Fruit fly (Drosophila melanogaster) whole organism, embryonic: ENCODE data around the gene cdi.

ENCODE experiments used
- CG10274 ChIP-seq: fragments of 200-800 bp; sonication (Bioruptor generic); optimal IDR thresholded peaks from 3 replicates; lab custom pipeline; 2017; ENCODE audit warnings: missing biosample characterization, mild to moderate bottlenecking, missing genetic modification characterization
- CG10321 ChIP-seq: fragments of 200-800 bp; sonication (Bioruptor generic); IDR thresholded peaks from 2 replicates; pipeline ENCODE4 v1.3.6; 2022; ENCODE audit warnings: missing biosample characterization, missing genetic modification characterization
- CG11085 ChIP-seq: fragments of 200-800 bp; sonication (Bioruptor generic); IDR thresholded peaks from 2 replicates; pipeline ENCODE4 v1.3.6; 2022; ENCODE audit warnings: missing biosample characterization, missing genetic modification characterization
- CG11723 ChIP-seq: fragments of 200-800 bp; sonication (Bioruptor generic); optimal IDR thresholded peaks from 2 replicates; lab custom pipeline; 2017; ENCODE audit warnings: missing biosample characterization, mild to moderate bottlenecking, missing genetic modification characterization
- CG12744 ChIP-seq: fragments of 200-800 bp; sonication (Bioruptor generic); optimal IDR thresholded peaks from 2 replicates; lab custom pipeline; 2016; ENCODE audit warnings: missing biosample characterization, missing genetic modification characterization
- CG13123 ChIP-seq: fragments of 200-800 bp; sonication (Bioruptor generic); optimal IDR thresholded peaks from 2 replicates; lab custom pipeline; 2016; ENCODE audit warnings: missing biosample characterization, missing genetic modification characterization
- CG13424 ChIP-seq: fragments of 200-800 bp; sonication (Bioruptor generic); optimal IDR thresholded peaks from 2 replicates; lab custom pipeline; 2019; ENCODE audit warnings: missing biosample characterization, mild to moderate bottlenecking, missing genetic modification characterization, moderate library complexity
- CG15269 ChIP-seq: fragments of 200-800 bp; sonication (Bioruptor generic); optimal IDR thresholded peaks from 2 replicates; lab custom pipeline; 2018; ENCODE audit warnings: missing biosample characterization, mild to moderate bottlenecking, missing genetic modification characterization, moderate library complexity
- CG1602 ChIP-seq: fragments of 200-800 bp; sonication (Bioruptor generic); optimal IDR thresholded peaks from 3 replicates; lab custom pipeline; 2016; ENCODE audit warnings: missing biosample characterization, missing genetic modification characterization
- CG17385 ChIP-seq: fragments of 200-800 bp; sonication (Bioruptor generic); optimal IDR thresholded peaks from 3 replicates; lab custom pipeline; 2018; ENCODE audit warnings: missing biosample characterization, mild to moderate bottlenecking, missing genetic modification characterization
- CG18619 ChIP-seq: fragments of 200-800 bp; sonication (Bioruptor generic); optimal IDR thresholded peaks from 3 replicates; lab custom pipeline; 2017; ENCODE audit warnings: missing biosample characterization, mild to moderate bottlenecking, missing genetic modification characterization
- CG2712 ChIP-seq: fragments of 200-800 bp; optimal IDR thresholded peaks from 3 replicates; lab custom pipeline; 2019; ENCODE audit warnings: missing biosample characterization, mild to moderate bottlenecking, missing genetic modification characterization, moderate library complexity
- CG32532 ChIP-seq: fragments of 200-800 bp; sonication (Bioruptor generic); IDR thresholded peaks from 2 replicates; pipeline ENCODE4 v1.3.6; 2022; ENCODE audit warnings: missing biosample characterization, missing genetic modification characterization
- CG33557 ChIP-seq: fragments of 200-800 bp; sonication (Bioruptor generic); optimal IDR thresholded peaks from 2 replicates; lab custom pipeline; 2019; ENCODE audit warnings: missing biosample characterization, mild to moderate bottlenecking, missing genetic modification characterization, moderate library complexity
- CG4360 ChIP-seq: fragments of 200-800 bp; sonication (Bioruptor generic); IDR thresholded peaks from 2 replicates; pipeline ENCODE4 v1.3.6; 2022; ENCODE audit warnings: missing biosample characterization, missing genetic modification characterization
- CG4424 ChIP-seq: fragments of 200-800 bp; sonication (Bioruptor generic); optimal IDR thresholded peaks from 3 replicates; lab custom pipeline; 2016; ENCODE audit warnings: missing biosample characterization, missing genetic modification characterization
- CG4820 ChIP-seq: fragments of 200-800 bp; sonication (Bioruptor generic); optimal IDR thresholded peaks from 3 replicates; lab custom pipeline; 2016; ENCODE audit warnings: missing biosample characterization, missing genetic modification characterization
- CG6854 ChIP-seq: fragments of 200-800 bp; sonication (Bioruptor generic); optimal IDR thresholded peaks from 3 replicates; lab custom pipeline; 2017; ENCODE audit warnings: missing biosample characterization, mild to moderate bottlenecking, missing genetic modification characterization
- CG7357 ChIP-seq: fragments of 200-800 bp; sonication (Bioruptor generic); IDR thresholded peaks from 3 replicates; pipeline ENCODE4 v1.3.6; 2022; ENCODE audit warnings: missing biosample characterization, missing genetic modification characterization
- CG8765 ChIP-seq: fragments of 200-800 bp; sonication (Bioruptor generic); IDR thresholded peaks from 2 replicates; pipeline ENCODE4 v1.3.6; 2022; ENCODE audit warnings: missing biosample characterization, missing genetic modification characterization
- CG9817 ChIP-seq: fragments of 200-800 bp; sonication (Bioruptor generic); optimal IDR thresholded peaks from 2 replicates; lab custom pipeline; 2018; ENCODE audit warnings: missing biosample characterization, mild to moderate bottlenecking, missing genetic modification characterization, moderate library complexity
- Dip3 ChIP-seq: fragments of 200-800 bp; sonication (Bioruptor generic); optimal IDR thresholded peaks from 3 replicates; lab custom pipeline; 2016; ENCODE audit warnings: missing biosample characterization, missing genetic modification characterization
- Doc2 ChIP-seq: fragments of 200-800 bp; sonication (Bioruptor generic); IDR thresholded peaks from 2 replicates; pipeline ENCODE4 v1.3.6; 2022; ENCODE audit warnings: missing biosample characterization, missing genetic modification characterization
- Dp ChIP-seq: fragments of 200-800 bp; sonication (Bioruptor generic); optimal IDR thresholded peaks from 2 replicates; lab custom pipeline; 2018; ENCODE audit warnings: missing biosample characterization, mild to moderate bottlenecking, missing genetic modification characterization, moderate library complexity
- Fer3 ChIP-seq: fragments of 200-800 bp; sonication (Bioruptor generic); optimal IDR thresholded peaks from 2 replicates; lab custom pipeline; 2018; ENCODE audit warnings: missing biosample characterization, mild to moderate bottlenecking, missing genetic modification characterization, moderate library complexity
- HmgD ChIP-seq: fragments of 200-800 bp; sonication (Bioruptor generic); optimal IDR thresholded peaks from 3 replicates; lab custom pipeline; 2016; ENCODE audit warnings: missing biosample characterization, missing genetic modification characterization
- Hsf ChIP-seq: fragments of 200-800 bp; sonication (Bioruptor generic); optimal IDR thresholded peaks from 3 replicates; lab custom pipeline; 2016; ENCODE audit warnings: missing biosample characterization, missing genetic modification characterization
- Mrtf ChIP-seq: fragments of 200-800 bp; sonication (Bioruptor generic); IDR thresholded peaks from 3 replicates; pipeline ENCODE4 v1.3.6; 2022; ENCODE audit warnings: missing biosample characterization, missing genetic modification characterization
- Myb ChIP-seq: fragments of 200-800 bp; sonication (Bioruptor generic); optimal IDR thresholded peaks from 2 replicates; lab custom pipeline; 2016; ENCODE audit warnings: missing biosample characterization, missing genetic modification characterization
- Neu2 ChIP-seq: fragments of 200-800 bp; sonication (Bioruptor generic); optimal IDR thresholded peaks from 3 replicates; lab custom pipeline; 2016; ENCODE audit warnings: missing biosample characterization, missing genetic modification characterization, borderline replicate concordance
- Pdp1 ChIP-seq, 2 experiments: fragments of 200-800 bp; sonication (Bioruptor generic); optimal IDR thresholded peaks; 3 replicates each; lab custom pipeline; 2016; ENCODE audit warnings: missing biosample characterization in 2 of 2, missing genetic modification characterization in 2 of 2, mild to moderate bottlenecking in 1 of 2, moderate library complexity in 1 of 2
- Xrp1 ChIP-seq: fragments of 200-800 bp; sonication (Bioruptor generic); IDR thresholded peaks from 2 replicates; pipeline ENCODE4 v1.3.6; 2022; ENCODE audit warnings: missing biosample characterization, missing genetic modification characterization
- bab2 ChIP-seq: fragments of 200-800 bp; sonication (Bioruptor generic); optimal IDR thresholded peaks from 2 replicates; lab custom pipeline; 2016; ENCODE audit warnings: missing biosample characterization, missing genetic modification characterization
- btn ChIP-seq: fragments of 200-800 bp; sonication (Bioruptor generic); optimal IDR thresholded peaks from 2 replicates; lab custom pipeline; 2016; ENCODE audit warnings: missing biosample characterization, missing genetic modification characterization
- crp ChIP-seq, 2 experiments: fragments of 200-800 bp; sonication (Bioruptor generic); optimal IDR thresholded peaks; 2 replicates in 1 of 2; 3 replicates in 1 of 2; lab custom pipeline; 2017; ENCODE audit warnings: missing biosample characterization in 2 of 2, missing genetic modification characterization in 2 of 2, mild to moderate bottlenecking in 1 of 2, moderate library complexity in 1 of 2
- da ChIP-seq: fragments of 200-800 bp; sonication (Bioruptor generic); optimal IDR thresholded peaks from 2 replicates; lab custom pipeline; 2016; ENCODE audit warnings: missing biosample characterization, missing genetic modification characterization
- dati ChIP-seq: fragments of 200-800 bp; sonication (Bioruptor generic); IDR thresholded peaks from 2 replicates; pipeline ENCODE4 v1.3.6; 2022; ENCODE audit warnings: missing biosample characterization, missing genetic modification characterization
- ems ChIP-seq: fragments of 200-800 bp; sonication (Bioruptor generic); optimal IDR thresholded peaks from 3 replicates; lab custom pipeline; 2016; ENCODE audit warnings: missing biosample characterization, missing genetic modification characterization
- en ChIP-seq: fragments of 200-800 bp; sonication (Bioruptor generic); optimal IDR thresholded peaks from 2 replicates; lab custom pipeline; 2016; ENCODE audit warnings: missing biosample characterization, missing genetic modification characterization
- fd96Cb ChIP-seq: fragments of 200-800 bp; sonication (Bioruptor generic); optimal IDR thresholded peaks from 2 replicates; lab custom pipeline; 2018; ENCODE audit warnings: missing biosample characterization, mild to moderate bottlenecking, missing genetic modification characterization, moderate library complexity
- gcm ChIP-seq: fragments of 200-800 bp; sonication (Bioruptor generic); optimal IDR thresholded peaks from 2 replicates; lab custom pipeline; 2019; ENCODE audit warnings: missing biosample characterization, mild to moderate bottlenecking, missing genetic modification characterization, moderate library complexity
- ham ChIP-seq: fragments of 200-800 bp; sonication (Bioruptor generic); IDR thresholded peaks from 2 replicates; pipeline ENCODE4 v1.3.6; 2022; ENCODE audit warnings: missing biosample characterization, missing genetic modification characterization
- jing ChIP-seq: fragments of 200-800 bp; sonication (Bioruptor generic); optimal IDR thresholded peaks from 2 replicates; lab custom pipeline; 2018; ENCODE audit warnings: missing biosample characterization, mild to moderate bottlenecking, missing genetic modification characterization
- kni ChIP-seq: fragments of 200-800 bp; sonication (Bioruptor generic); optimal IDR thresholded peaks from 3 replicates; lab custom pipeline; 2017; ENCODE audit warnings: mild to moderate bottlenecking, missing biosample characterization, missing genetic modification reagents, missing genetic modification characterization
- pnt ChIP-seq: fragments of 200-800 bp; sonication (Bioruptor generic); optimal IDR thresholded peaks from 3 replicates; lab custom pipeline; 2016; ENCODE audit warnings: missing biosample characterization, missing genetic modification characterization
- pros ChIP-seq: fragments of 200-800 bp; sonication (Bioruptor generic); optimal IDR thresholded peaks from 3 replicates; lab custom pipeline; 2019; ENCODE audit warnings: missing biosample characterization, mild to moderate bottlenecking, missing genetic modification characterization, moderate library complexity
- shn ChIP-seq: fragments of 200-800 bp; sonication (Bioruptor generic); optimal IDR thresholded peaks from 3 replicates; lab custom pipeline; 2016; ENCODE audit warnings: missing biosample characterization, missing genetic modification characterization
- sob ChIP-seq: fragments of 200-800 bp; sonication (Bioruptor generic); IDR thresholded peaks from 2 replicates; pipeline ENCODE4 v1.3.6; 2022; ENCODE audit warnings: missing biosample characterization, missing genetic modification characterization
- sug ChIP-seq: fragments of 200-800 bp; optimal IDR thresholded peaks from 2 replicates; lab custom pipeline; 2019; ENCODE audit warnings: missing biosample characterization, mild to moderate bottlenecking, missing genetic modification characterization, moderate library complexity
- tin ChIP-seq: fragments of 200-800 bp; sonication (Bioruptor generic); optimal IDR thresholded peaks from 3 replicates; lab custom pipeline; 2016; ENCODE audit warnings: missing biosample characterization, missing genetic modification characterization
- tll ChIP-seq, 2 experiments: fragments of 200-800 bp in 1 of 2; fragments of >200 bp in 1 of 2; sonication (Bioruptor generic) in 1 of 2; optimal IDR thresholded peaks; 2 replicates each; lab custom pipeline; 2017 to 2019; ENCODE audit warnings: missing biosample characterization in 2 of 2, missing genetic modification characterization in 2 of 2, mild to moderate bottlenecking in 1 of 2, moderate library complexity in 1 of 2
- wor ChIP-seq: fragments of 200-800 bp; sonication (Bioruptor generic); IDR thresholded peaks from 2 replicates; pipeline ENCODE4 v1.3.6; 2022; ENCODE audit warnings: missing biosample characterization, missing genetic modification characterization

Gene cdi

DNA sequence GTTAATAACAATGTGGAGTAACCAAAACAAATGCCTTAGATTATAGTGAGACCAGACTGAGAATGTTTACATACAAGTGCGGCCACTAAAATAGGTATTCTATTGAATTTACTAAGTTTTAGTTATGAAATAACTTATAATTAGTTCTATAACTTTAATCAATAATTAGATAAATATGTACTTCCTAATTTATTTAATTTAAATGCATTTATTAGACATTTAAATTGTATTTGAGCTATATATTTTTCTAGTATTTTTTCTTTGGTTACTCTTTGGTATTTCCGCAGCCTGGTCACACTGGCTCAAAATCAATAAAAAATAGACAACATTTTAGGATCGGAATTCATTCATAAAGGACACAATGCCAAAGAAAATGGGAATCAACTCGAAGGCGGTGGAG lies 62.9 kb downstream of the cdi start, which contains the start of the genes Prp18 and CG6013 (continued):
- no peak for TF ChIP-seq Dp (GFP tag; lab: Kevin White, UChicago)
- TF ChIP-seq Neu2 (GFP tag; lab: Kevin White, UChicago) = no peak
- peak; percentile 69 for TF ChIP-seq CG9817 (tag; lab: Kevin White, UChicago)
- peak; percentile 70 for TF ChIP-seq CG33557 (GFP tag; lab: Kevin White, UChicago)
- peak; percentile 53 for TF ChIP-seq sug (tag; lab: Kevin White, UChicago)
- no peak for TF ChIP-seq Doc2
- TF ChIP-seq bab2 = no peak
- TF ChIP-seq CG6854 = no peak
- peak; percentile 46 for TF ChIP-seq tin
- no peak for TF ChIP-seq btn (GFP tag; lab: Kevin White, UChicago)
- TF ChIP-seq CG32532 = peak; percentile 63; the same call in 1 of the 2 replicates
- TF ChIP-seq CG13123 (GFP tag; lab: Kevin White, UChicago) = peak; percentile 40
- peak; percentile 47 for TF ChIP-seq Fer3 (tag; lab: Kevin White, UChicago)
- no peak for TF ChIP-seq en (GFP tag; lab: Kevin White, UChicago)
- no peak for TF ChIP-seq HmgD (GFP tag; lab: Kevin White, UChicago)
- no peak for TF ChIP-seq CG4360 (GFP tag; lab: Robert Waterston, UW)
- no peak for TF ChIP-seq CG7357 (GFP tag; lab: Robert Waterston, UW)
- peak; percentile 65 for TF ChIP-seq CG15269 (tag; lab: Kevin White, UChicago)
- TF ChIP-seq CG4820 (GFP tag; lab: Kevin White, UChicago) = peak; percentile 0
- no peak for TF ChIP-seq ems (GFP tag; lab: Kevin White, UChicago)
- TF ChIP-seq CG8765 (GFP tag; lab: Robert Waterston, UW) = no peak
- TF ChIP-seq sob (GFP tag; lab: Robert Waterston, UW) = peak; percentile 38; the same call in 1 of the 2 replicates
- peak; percentile 85 for TF ChIP-seq CG2712
- TF ChIP-seq CG13424 (tag; lab: Kevin White, UChicago) = peak; percentile 83
- no peak for TF ChIP-seq Mrtf
- no peak for TF ChIP-seq kni (GFP tag; lab: Kevin White, UChicago)
- TF ChIP-seq Pdp1 (GFP tag; optimal IDR thresholded peaks at IDR 0.05; lab: Kevin White, UChicago) = no peak
- no peak for TF ChIP-seq CG12744 (GFP tag; lab: Kevin White, UChicago)
- no peak for TF ChIP-seq pnt (GFP tag; lab: Kevin White, UChicago)
- TF ChIP-seq dati (GFP tag; lab: Robert Waterston, UW) = no peak
- TF ChIP-seq Hsf (GFP tag; lab: Kevin White, UChicago) = no peak
- peak; percentile 28 for TF ChIP-seq CG17385 (GFP tag; lab: Kevin White, UChicago)
- TF ChIP-seq pros = no peak
- no peak for TF ChIP-seq da (GFP tag; lab: Kevin White, UChicago)
- peak; percentile 51; the same call in 1 of the 2 replicates for TF ChIP-seq Xrp1 (GFP tag; lab: Robert Waterston, UW)
- TF ChIP-seq shn (GFP tag; lab: Kevin White, UChicago) = no peak
- TF ChIP-seq crp (GFP tag; optimal IDR thresholded peaks at IDR 0.05; lab: Kevin White, UChicago) = peak in 1 of 2 experiments; percentile 43
- TF ChIP-seq CG4424 (GFP tag; lab: Kevin White, UChicago) = peak; percentile 53
- no peak for TF ChIP-seq ham
- TF ChIP-seq CG1602 (GFP tag; lab: Kevin White, UChicago) = peak; percentile 57
- peak; percentile 3 for TF ChIP-seq CG18619 (GFP tag; lab: Kevin White, UChicago)
- no peak for TF ChIP-seq CG11085 (GFP tag; lab: Robert Waterston, UW)
- TF ChIP-seq Dip3 (GFP tag; lab: Kevin White, UChicago) = no peak
- no peak for TF ChIP-seq CG11723
- peak; percentile 44 for TF ChIP-seq gcm (GFP tag; lab: Kevin White, UChicago)
- TF ChIP-seq wor (GFP tag; lab: Robert Waterston, UW) = no peak
- TF ChIP-seq CG10274 (GFP tag; lab: Kevin White, UChicago) = no peak
- TF ChIP-seq fd96Cb = peak; percentile 54
- peak in 1 of 2 experiments; percentile 22 for TF ChIP-seq tll (GFP tag; optimal IDR thresholded peaks at IDR 0.05; lab: Kevin White, UChicago)
- TF ChIP-seq Myb (GFP tag; lab: Kevin White, UChicago) = no peak
- TF ChIP-seq CG10321 = no peak
- TF ChIP-seq jing (GFP tag; lab: Kevin White, UChicago) = no peak
